Worm (Caenorhabditis elegans) whole organism, L2 larva: ENCODE measurements around the gene F49F1.14.

Source experiments
- alr-1 ChIP-seq: fragments of 150-350 bp; optimal IDR thresholded peaks from 2 replicates; lab custom pipeline; 2014; ENCODE audit warnings: missing biosample characterization, missing genetic modification characterization
- ama-1 ChIP-seq: fragments of 150-350 bp; optimal IDR thresholded peaks from 2 replicates; lab custom pipeline; 2018; ENCODE audit warnings: inconsistent platforms
- dmd-4 ChIP-seq: sonication (generic microtip); optimal IDR thresholded peaks from 2 replicates; lab custom pipeline; 2017; ENCODE audit warnings: missing biosample characterization, missing genetic modification characterization
- elt-1 ChIP-seq: fragments of 150-350 bp; optimal IDR thresholded peaks from 2 replicates; lab custom pipeline; 2014; ENCODE audit warnings: missing biosample characterization, missing genetic modification characterization
- fos-1 ChIP-seq: fragments of 150-350 bp; optimal IDR thresholded peaks from 2 replicates; lab custom pipeline; 2014; ENCODE audit warnings: missing biosample characterization, missing genetic modification characterization
- lsy-2 ChIP-seq, 2 experiments: fragments of 150-350 bp in 1 of 2; sonication (generic microtip) in 1 of 2; optimal IDR thresholded peaks; 2 replicates each; lab custom pipeline; 2014 to 2017; ENCODE audit warnings: missing biosample characterization in 2 of 2, missing genetic modification characterization in 2 of 2
- mbf-1 ChIP-seq: sonication (generic microtip); optimal IDR thresholded peaks from 2 replicates; lab custom pipeline; 2017; ENCODE audit warnings: missing biosample characterization, missing genetic modification characterization
- nhr-11 ChIP-seq: fragments of 150-350 bp; optimal IDR thresholded peaks from 2 replicates; lab custom pipeline; 2014; ENCODE audit warnings: missing biosample characterization, missing genetic modification characterization
- nhr-12 ChIP-seq: fragments of 150-350 bp; optimal IDR thresholded peaks from 2 replicates; lab custom pipeline; 2014; ENCODE audit warnings: missing biosample characterization, missing genetic modification characterization
- nhr-23 ChIP-seq: fragments of 150-350 bp; optimal IDR thresholded peaks from 2 replicates; lab custom pipeline; 2014; ENCODE audit warnings: missing biosample characterization, missing genetic modification reagents, missing genetic modification characterization
- nhr-237 ChIP-seq: fragments of 150-350 bp; optimal IDR thresholded peaks from 2 replicates; lab custom pipeline; 2014; ENCODE audit warnings: missing biosample characterization, missing genetic modification characterization
- nhr-6 ChIP-seq: fragments of 150-350 bp; optimal IDR thresholded peaks from 2 replicates; lab custom pipeline; 2014; ENCODE audit warnings: missing biosample characterization, missing genetic modification characterization
- peb-1 ChIP-seq: fragments of 150-350 bp; optimal IDR thresholded peaks from 2 replicates; lab custom pipeline; 2014; ENCODE audit warnings: missing biosample characterization, missing genetic modification characterization
- unc-55 ChIP-seq: fragments of 150-350 bp; sonication (generic microtip); optimal IDR thresholded peaks from 3 replicates; lab custom pipeline; 2014; ENCODE audit warnings: missing biosample characterization, missing genetic modification reagents, missing genetic modification characterization
- ztf-11 ChIP-seq: sonication (generic microtip); optimal IDR thresholded peaks from 2 replicates; lab custom pipeline; 2017; ENCODE audit warnings: missing biosample characterization, missing genetic modification characterization

The F49F1.14 gene

ce11 chrIV:4067336-4067735 is 45.0 kb downstream of the F49F1.14 start:
- TF ChIP-seq nhr-23 (tag; lab: Kevin White, UChicago), result no peak
- no peak for TF ChIP-seq ztf-11 (tag; lab: Kevin White, UChicago)
- TF ChIP-seq ama-1 (lab: Kevin White, UChicago), result no peak
- TF ChIP-seq peb-1 (tag; lab: Kevin White, UChicago), result no peak
- TF ChIP-seq nhr-11 (tag; lab: Kevin White, UChicago), result no peak
- no peak for TF ChIP-seq unc-55 (GFP tag; lab: Kevin White, UChicago)
- no peak for TF ChIP-seq fos-1 (tag; lab: Kevin White, UChicago)
- TF ChIP-seq nhr-6 (tag; lab: Kevin White, UChicago), result no peak
- TF ChIP-seq dmd-4 (tag; lab: Kevin White, UChicago), result no peak
- no peak for TF ChIP-seq nhr-237 (tag; lab: Kevin White, UChicago)
- no peak for TF ChIP-seq nhr-12 (tag; lab: Kevin White, UChicago)
- no peak for TF ChIP-seq elt-1 (tag; lab: Kevin White, UChicago)
- no peak for TF ChIP-seq mbf-1 (tag; lab: Kevin White, UChicago)
- no peak for TF ChIP-seq alr-1
- TF ChIP-seq lsy-2 (tag; optimal IDR thresholded peaks at IDR 0.05; lab: Kevin White, UChicago), result no peak
- TF ChIP-seq, all 48 proteins: peak for 0

- TF ChIP-seq unc-55 (GFP tag; lab: Kevin White, UChicago), result no peak
Measured at ce11 chrIV:4063573-4063972, 48.7 kb downstream of the F49F1.14 start, which contains the start of gene ilys-6. TSS of gene ilys-6 (minus strand) at chrIV:4063673.
